Worm (Caenorhabditis elegans) whole organism, young adult: ENCODE measurements around the gene F55E10.1.

Source experiments
- D2030.7 ChIP-seq: fragments of 200-800 bp; sonication (Bioruptor generic); IDR thresholded peaks from 2 replicates; pipeline ENCODE4 v1.3.6; 2022; ENCODE audit warnings: missing genetic modification reagents, missing genetic modification characterization, missing compliant biosample characterization
- F49E8.2 ChIP-seq: sonication (generic microtip); optimal IDR thresholded peaks from 3 replicates; lab custom pipeline; 2017; ENCODE audit warnings: missing genetic modification characterization, mild to moderate bottlenecking, missing compliant biosample characterization, antibody characterized with exemption, moderate library complexity; ENCODE audit not compliant: insufficient read depth
- ama-1 ChIP-seq, 3 experiments: fragments of 150-350 bp in 1 of 3; sonication (generic microtip) in 2 of 3; optimal IDR thresholded peaks; 2 replicates each; lab custom pipeline; 2014 to 2018; ENCODE audit warnings: missing biosample characterization in 2 of 3, missing genetic modification characterization in 2 of 3, missing genetic modification reagents in 2 of 3
- ceh-27 ChIP-seq: fragments of 200-800 bp; sonication (Bioruptor generic); optimal IDR thresholded peaks from 2 replicates; lab custom pipeline; 2018; ENCODE audit warnings: mild to moderate bottlenecking, missing genetic modification characterization, moderate library complexity, missing compliant biosample characterization
- ceh-79 ChIP-seq: sonication (generic microtip); optimal IDR thresholded peaks from 2 replicates; lab custom pipeline; 2017; ENCODE audit warnings: mild to moderate bottlenecking, missing genetic modification characterization, missing compliant biosample characterization
- hlh-26 ChIP-seq: fragments of 200-800 bp; sonication (Bioruptor generic); conservative IDR thresholded peaks from 2 replicates; pipeline ENCODE4 v1.3.6; 2022; ENCODE audit warnings: missing genetic modification reagents, missing genetic modification characterization, missing compliant biosample characterization
- lin-54 ChIP-seq: fragments of 200-800 bp; sonication (Bioruptor generic); optimal IDR thresholded peaks from 2 replicates; lab custom pipeline; 2018; ENCODE audit warnings: mild to moderate bottlenecking, missing genetic modification characterization, missing compliant biosample characterization
- tbx-9 ChIP-seq: sonication (generic microtip); optimal IDR thresholded peaks from 2 replicates; lab custom pipeline; 2016; ENCODE audit warnings: borderline replicate concordance, missing genetic modification characterization, inconsistent platforms, missing compliant biosample characterization
- unc-62 ChIP-seq: fragments of 150-350 bp; optimal IDR thresholded peaks from 2 replicates; lab custom pipeline; 2014; ENCODE audit warnings: missing biosample characterization, missing genetic modification reagents, missing genetic modification characterization

- TF ChIP-seq tbx-9: no peak
- no peak for TF ChIP-seq F49E8.2 (tag; lab: Kevin White, UChicago)
- no peak for TF ChIP-seq lin-54 (GFP tag; lab: Kevin White, UChicago)
- no peak for TF ChIP-seq D2030.7 (GFP tag; lab: Robert Waterston, UW)
- TF ChIP-seq unc-62 (GFP tag; lab: Kevin White, UChicago): no peak
- TF ChIP-seq ceh-27 (GFP tag; lab: Kevin White, UChicago): no peak
- TF ChIP-seq ceh-79 (tag; lab: Kevin White, UChicago): no peak
- no peak for TF ChIP-seq ama-1 (optimal IDR thresholded peaks at IDR 0.05; lab: Kevin White, UChicago)
- TF ChIP-seq ama-1 (GFP tag; optimal IDR thresholded peaks at IDR 0.05; lab: Kevin White, UChicago): no peak
- TF ChIP-seq hlh-26 (GFP tag; lab: Robert Waterston, UW): no peak
Measured at ce11 chrX:8384642-8385181, 42.9 kb downstream of the F55E10.1 start, which contains the start of gene F41D9.2.
